Fruit fly (Drosophila melanogaster) whole organism: Measurements from ENCODE around the gene fit.
A peak's percentile ranks its signal among the peaks of the same experiment; 100 is the strongest.

ENCODE experiments used
- EcR ChIP-seq, 2 experiments: fragments of >200 bp; optimal IDR thresholded peaks; 2 replicates each; lab custom pipeline; 2017; ENCODE audit warnings: missing biosample characterization in 2 of 2, missing genetic modification characterization in 2 of 2, missing genetic modification reagents in 2 of 2
- psq ChIP-seq: fragments of >200 bp; optimal IDR thresholded peaks from 2 replicates; lab custom pipeline; 2017

DNA sequence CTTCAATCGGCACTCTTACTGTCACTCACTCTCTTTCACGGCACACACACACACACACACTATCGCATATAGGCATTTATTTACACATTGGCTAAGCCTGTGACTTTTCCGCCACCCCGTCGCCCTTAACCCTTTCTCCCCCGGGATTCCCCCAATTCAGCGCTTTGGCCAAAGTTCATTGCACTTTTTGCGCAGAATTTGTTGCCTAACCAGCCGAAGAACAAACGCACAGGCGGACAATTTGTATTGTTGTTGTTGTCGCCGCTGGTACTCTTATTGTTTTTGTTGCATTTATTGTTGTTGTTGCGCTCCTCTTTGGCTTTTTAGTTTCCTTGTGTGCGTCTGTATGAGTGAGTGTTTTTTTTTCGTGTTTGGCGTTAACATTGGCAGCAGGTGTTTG, 14.5 kb upstream of the fit start:
- no peak for TF ChIP-seq psq (lab: Kevin White, UChicago)
- peak; percentile 59 to 85 for TF ChIP-seq EcR (GFP tag; optimal IDR thresholded peaks at IDR 0.05; lab: Kevin White, UChicago)
